Worm (Caenorhabditis elegans) whole organism, late embryonic: ENCODE measurements around the gene spin-3.

ENCODE experiments used
- C38D4.7 ChIP-seq: fragments of 200-800 bp; sonication (Bioruptor generic); optimal IDR thresholded peaks from 2 replicates; lab custom pipeline; 2018; ENCODE audit warnings: mild to moderate bottlenecking, missing genetic modification characterization, moderate library complexity, missing compliant biosample characterization
- F13H6.1 ChIP-seq: sonication (generic microtip); optimal IDR thresholded peaks from 2 replicates; lab custom pipeline; 2016; ENCODE audit warnings: missing genetic modification characterization, missing compliant biosample characterization
- K02D7.2 ChIP-seq: sonication (generic microtip); optimal IDR thresholded peaks from 2 replicates; lab custom pipeline; 2017; ENCODE audit warnings: mild to moderate bottlenecking, missing genetic modification characterization, missing compliant biosample characterization
- K09A11.1 ChIP-seq: sonication (generic microtip); optimal IDR thresholded peaks from 2 replicates; lab custom pipeline; 2017; ENCODE audit warnings: antibody characterized with exemption, mild to moderate bottlenecking, missing genetic modification characterization, missing compliant biosample characterization; ENCODE audit not compliant: insufficient read depth
- T23F11.4 ChIP-seq: fragments of 200-800 bp; sonication (Bioruptor generic); optimal IDR thresholded peaks from 2 replicates; lab custom pipeline; 2018; ENCODE audit warnings: mild to moderate bottlenecking, missing genetic modification characterization, missing compliant biosample characterization
- Y22D7AL.16 ChIP-seq: sonication (generic microtip); optimal IDR thresholded peaks from 2 replicates; lab custom pipeline; 2016; ENCODE audit warnings: missing genetic modification characterization, missing compliant biosample characterization
- ahr-1 ChIP-seq: sonication (generic microtip); optimal IDR thresholded peaks from 2 replicates; lab custom pipeline; 2016; ENCODE audit warnings: missing genetic modification characterization, missing compliant biosample characterization
- ama-1 ChIP-seq: fragments of 150-350 bp; optimal IDR thresholded peaks from 2 replicates; lab custom pipeline; 2014
- ceh-14 ChIP-seq: sonication (generic microtip); optimal IDR thresholded peaks from 2 replicates; lab custom pipeline; 2016; ENCODE audit warnings: missing genotype, missing genetic modification characterization, missing compliant biosample characterization
- ceh-18 ChIP-seq: sonication (generic microtip); optimal IDR thresholded peaks from 2 replicates; lab custom pipeline; 2016; ENCODE audit warnings: missing genetic modification characterization, missing compliant biosample characterization
- ceh-19 ChIP-seq: fragments of 200-800 bp; sonication (Bioruptor generic); optimal IDR thresholded peaks from 2 replicates; lab custom pipeline; 2018; ENCODE audit warnings: mild to moderate bottlenecking, missing genetic modification characterization, missing compliant biosample characterization
- ceh-22 ChIP-seq: sonication (generic microtip); optimal IDR thresholded peaks from 2 replicates; lab custom pipeline; 2017; ENCODE audit warnings: missing biosample characterization, missing genetic modification characterization
- ceh-30 ChIP-seq: fragments of 150-350 bp; optimal IDR thresholded peaks from 2 replicates; lab custom pipeline; 2014; ENCODE audit warnings: missing biosample characterization, missing genetic modification characterization
- ceh-34 ChIP-seq: sonication (generic microtip); optimal IDR thresholded peaks from 2 replicates; lab custom pipeline; 2016; ENCODE audit warnings: mild to moderate bottlenecking, missing genetic modification characterization, missing compliant biosample characterization
- ceh-48 ChIP-seq: sonication (generic microtip); optimal IDR thresholded peaks from 2 replicates; lab custom pipeline; 2016; ENCODE audit warnings: missing genetic modification characterization, inconsistent platforms, missing compliant biosample characterization
- ceh-9 ChIP-seq: sonication (generic microtip); optimal IDR thresholded peaks from 2 replicates; lab custom pipeline; 2016; ENCODE audit warnings: mild to moderate bottlenecking, missing genetic modification characterization, inconsistent platforms, missing compliant biosample characterization
- dve-1 ChIP-seq: sonication (generic microtip); optimal IDR thresholded peaks from 2 replicates; lab custom pipeline; 2017; ENCODE audit warnings: antibody characterized with exemption, mild to moderate bottlenecking, missing genetic modification characterization, missing compliant biosample characterization
- elt-2 ChIP-seq: sonication (generic microtip); optimal IDR thresholded peaks from 2 replicates; lab custom pipeline; 2016; ENCODE audit warnings: missing genetic modification reagents, missing genetic modification characterization, missing compliant biosample characterization
- elt-4 ChIP-seq: sonication (generic microtip); optimal IDR thresholded peaks from 2 replicates; lab custom pipeline; 2016; ENCODE audit warnings: missing genetic modification characterization, missing compliant biosample characterization
- ets-4 ChIP-seq: sonication (generic microtip); optimal IDR thresholded peaks from 2 replicates; lab custom pipeline; 2016; ENCODE audit warnings: missing genetic modification characterization, missing compliant biosample characterization
- fax-1 ChIP-seq: sonication (generic microtip); optimal IDR thresholded peaks from 2 replicates; lab custom pipeline; 2016; ENCODE audit warnings: missing genotype, missing genetic modification characterization, missing compliant biosample characterization
- fkh-10 ChIP-seq: fragments of 150-350 bp; optimal IDR thresholded peaks from 2 replicates; lab custom pipeline; 2014; ENCODE audit warnings: missing biosample characterization, missing genetic modification reagents, missing genetic modification characterization
- fkh-6 ChIP-seq: sonication (generic microtip); optimal IDR thresholded peaks from 2 replicates; lab custom pipeline; 2016; ENCODE audit warnings: missing genetic modification characterization, missing compliant biosample characterization
- gmeb-2 ChIP-seq: sonication (generic microtip); optimal IDR thresholded peaks from 2 replicates; lab custom pipeline; 2016; ENCODE audit warnings: missing genetic modification characterization, inconsistent platforms, missing compliant biosample characterization
- hlh-13 ChIP-seq: fragments of 200-800 bp; sonication (Bioruptor generic); optimal IDR thresholded peaks from 2 replicates; lab custom pipeline; 2018; ENCODE audit warnings: mild to moderate bottlenecking, missing genetic modification characterization, missing compliant biosample characterization
- hlh-8 ChIP-seq: sonication (generic microtip); optimal IDR thresholded peaks from 2 replicates; lab custom pipeline; 2016; ENCODE audit warnings: missing genotype, missing genetic modification characterization, missing compliant biosample characterization
- lim-6 ChIP-seq: sonication (generic microtip); optimal IDR thresholded peaks from 2 replicates; lab custom pipeline; 2016; ENCODE audit warnings: missing genetic modification characterization, missing compliant biosample characterization
- lin-11 ChIP-seq: fragments of 200-800 bp; sonication (Bioruptor generic); optimal IDR thresholded peaks from 2 replicates; lab custom pipeline; 2018; ENCODE audit warnings: mild to moderate bottlenecking, missing genetic modification characterization, missing compliant biosample characterization
- mec-3 ChIP-seq: sonication (generic microtip); optimal IDR thresholded peaks from 2 replicates; lab custom pipeline; 2016; ENCODE audit warnings: borderline replicate concordance, missing genetic modification characterization, missing compliant biosample characterization
- nfya-1 ChIP-seq: sonication (generic microtip); optimal IDR thresholded peaks from 2 replicates; lab custom pipeline; 2017; ENCODE audit warnings: missing genetic modification characterization, mild to moderate bottlenecking, missing compliant biosample characterization, antibody characterized with exemption, moderate library complexity
- nhr-11 ChIP-seq: fragments of 150-350 bp; optimal IDR thresholded peaks from 2 replicates; lab custom pipeline; 2014; ENCODE audit warnings: missing biosample characterization, missing genetic modification characterization
- odd-2 ChIP-seq: sonication (generic microtip); optimal IDR thresholded peaks from 2 replicates; lab custom pipeline; 2017; ENCODE audit warnings: antibody characterized with exemption, mild to moderate bottlenecking, missing genetic modification characterization, missing compliant biosample characterization
- pag-3 ChIP-seq: sonication (generic microtip); optimal IDR thresholded peaks from 2 replicates; lab custom pipeline; 2016; ENCODE audit warnings: missing compliant biosample characterization, missing genetic modification characterization, borderline replicate concordance
- pat-9 ChIP-seq: fragments of 200-800 bp; sonication (Bioruptor generic); optimal IDR thresholded peaks from 2 replicates; lab custom pipeline; 2018; ENCODE audit warnings: mild to moderate bottlenecking, missing genetic modification characterization, moderate library complexity, missing compliant biosample characterization
- pax-1 ChIP-seq: fragments of 150-350 bp; optimal IDR thresholded peaks from 2 replicates; lab custom pipeline; 2014; ENCODE audit warnings: missing biosample characterization, missing genetic modification characterization
- pqm-1 ChIP-seq: sonication (generic microtip); optimal IDR thresholded peaks from 2 replicates; lab custom pipeline; 2016; ENCODE audit warnings: missing genetic modification characterization, missing compliant biosample characterization
- ref-2 ChIP-seq: sonication (generic microtip); optimal IDR thresholded peaks from 2 replicates; lab custom pipeline; 2016; ENCODE audit warnings: missing genetic modification characterization, missing compliant biosample characterization
- rnt-1 ChIP-seq: sonication (generic microtip); optimal IDR thresholded peaks from 2 replicates; lab custom pipeline; 2016; ENCODE audit warnings: missing genetic modification characterization, missing compliant biosample characterization
- sdc-2 ChIP-seq: sonication (generic microtip); optimal IDR thresholded peaks from 2 replicates; lab custom pipeline; 2016; ENCODE audit warnings: missing genotype, missing genetic modification characterization, missing compliant biosample characterization
- sox-4 ChIP-seq: sonication (generic microtip); optimal IDR thresholded peaks from 2 replicates; lab custom pipeline; 2017; ENCODE audit warnings: mild to moderate bottlenecking, missing genetic modification characterization, inconsistent platforms, missing compliant biosample characterization
- tbx-2 ChIP-seq: sonication (generic microtip); optimal IDR thresholded peaks from 2 replicates; lab custom pipeline; 2016; ENCODE audit warnings: missing genetic modification characterization, missing compliant biosample characterization
- ttx-3 ChIP-seq: sonication (generic microtip); optimal IDR thresholded peaks from 2 replicates; lab custom pipeline; 2016; ENCODE audit warnings: missing genetic modification reagents, missing genetic modification characterization, missing compliant biosample characterization
- unc-3 ChIP-seq, 2 experiments: fragments of 200-800 bp in 1 of 2; sonication (Bioruptor generic) in 1 of 2; sonication (generic microtip) in 1 of 2; conservative IDR thresholded peaks in 1 of 2; optimal IDR thresholded peaks in 1 of 2; 2 replicates each; pipeline versions ENCODE4 v1.3.6 to Lab custom; 2016 to 2022; ENCODE audit warnings: missing compliant biosample characterization in 2 of 2, missing genetic modification characterization in 2 of 2, missing genetic modification reagents in 1 of 2
- unc-55 ChIP-seq: sonication (generic microtip); optimal IDR thresholded peaks from 2 replicates; lab custom pipeline; 2017; ENCODE audit warnings: missing biosample characterization, missing genetic modification reagents, missing genetic modification characterization
- unc-86 ChIP-seq: sonication (generic microtip); optimal IDR thresholded peaks from 2 replicates; lab custom pipeline; 2016; ENCODE audit warnings: missing genetic modification characterization, missing compliant biosample characterization
- zip-5 ChIP-seq: sonication (generic microtip); optimal IDR thresholded peaks from 2 replicates; lab custom pipeline; 2016; ENCODE audit warnings: missing genetic modification characterization, missing compliant biosample characterization

Gene spin-3

DNA sequence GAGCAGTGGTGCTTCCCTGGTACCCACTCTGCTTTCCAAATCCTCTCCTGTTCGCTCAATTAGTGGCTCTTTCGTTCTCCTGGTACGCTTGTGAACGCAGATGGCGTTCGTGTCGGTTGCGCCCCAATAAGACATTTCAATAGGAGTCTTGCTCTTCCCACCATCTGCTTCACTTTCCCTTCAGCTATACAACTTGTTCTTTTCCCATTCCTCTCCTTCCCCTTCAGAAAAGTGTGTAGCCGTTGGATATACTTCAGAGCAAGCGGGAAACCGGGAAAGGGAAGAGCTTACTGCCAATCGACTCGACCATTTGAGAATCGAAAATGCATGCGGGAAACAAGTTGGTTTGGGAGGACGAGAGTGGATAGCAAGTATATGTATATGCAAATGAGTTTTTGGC is 13.2 kb downstream of the spin-3 start (continued):
- TF ChIP-seq tbx-2 (tag; lab: Kevin White, UChicago) (peak; percentile 16), ceh-18 (tag; lab: Kevin White, UChicago) (no peak), ceh-34 (tag; lab: Kevin White, UChicago) (peak; percentile 9), ceh-19 (GFP tag; lab: Kevin White, UChicago) (peak; percentile 1), dve-1 (tag; lab: Kevin White, UChicago) (no peak), elt-4 (tag; lab: Kevin White, UChicago) (no peak), C38D4.7 (GFP tag; lab: Kevin White, UChicago) (no peak), hlh-8 (peak; percentile 5), nfya-1 (tag; lab: Kevin White, UChicago) (no peak), sox-4 (tag; lab: Kevin White, UChicago) (no peak), mec-3 (tag; lab: Kevin White, UChicago) (no peak), ttx-3 (no peak), K09A11.1 (tag; lab: Kevin White, UChicago) (no peak), elt-2 (tag; lab: Kevin White, UChicago) (no peak), ama-1 (lab: Kevin White, UChicago) (no peak), hlh-13 (GFP tag; lab: Kevin White, UChicago) (no peak), ceh-9 (tag; lab: Kevin White, UChicago) (no peak), ref-2 (tag; lab: Kevin White, UChicago) (peak; percentile 54), pag-3 (tag; lab: Kevin White, UChicago) (no peak), gmeb-2 (tag; lab: Kevin White, UChicago) (no peak), pat-9 (tag; lab: Kevin White, UChicago) (no peak), zip-5 (no peak), Y22D7AL.16 (tag; lab: Kevin White, UChicago) (no peak), unc-3 (GFP tag; conservative IDR thresholded peaks at IDR 0.05; lab: Robert Waterston, UW) (no peak), unc-3 (tag; optimal IDR thresholded peaks at IDR 0.05; lab: Kevin White, UChicago) (no peak), pqm-1 (tag; lab: Kevin White, UChicago) (no peak), F13H6.1 (tag; lab: Kevin White, UChicago) (no peak), ets-4 (tag; lab: Kevin White, UChicago) (no peak), ahr-1 (tag; lab: Kevin White, UChicago) (no peak), unc-86 (no peak), ceh-22 (tag; lab: Kevin White, UChicago) (no peak), pax-1 (tag; lab: Kevin White, UChicago) (no peak), fax-1 (tag; lab: Kevin White, UChicago) (no peak), K02D7.2 (tag; lab: Kevin White, UChicago) (no peak), fkh-10 (GFP tag; lab: Kevin White, UChicago) (peak; percentile 18), rnt-1 (tag; lab: Kevin White, UChicago) (no peak), unc-55 (GFP tag; lab: Kevin White, UChicago) (no peak), ceh-30 (tag; lab: Kevin White, UChicago) (no peak), odd-2 (no peak), T23F11.4 (GFP tag; lab: Kevin White, UChicago) (no peak), lim-6 (tag; lab: Kevin White, UChicago) (peak; percentile 40), fkh-6 (tag; lab: Kevin White, UChicago) (peak; percentile 34), ceh-48 (tag; lab: Kevin White, UChicago) (no peak), ceh-14 (peak; percentile 38), sdc-2 (peak; percentile 44), nhr-11 (no peak), lin-11 (peak; percentile 2)
- TF ChIP-seq, all 69 proteins: peak for 14
